Worm (Caenorhabditis elegans): ENCODE results near the gene C15C7.4.

Gene C15C7.4

DNA sequence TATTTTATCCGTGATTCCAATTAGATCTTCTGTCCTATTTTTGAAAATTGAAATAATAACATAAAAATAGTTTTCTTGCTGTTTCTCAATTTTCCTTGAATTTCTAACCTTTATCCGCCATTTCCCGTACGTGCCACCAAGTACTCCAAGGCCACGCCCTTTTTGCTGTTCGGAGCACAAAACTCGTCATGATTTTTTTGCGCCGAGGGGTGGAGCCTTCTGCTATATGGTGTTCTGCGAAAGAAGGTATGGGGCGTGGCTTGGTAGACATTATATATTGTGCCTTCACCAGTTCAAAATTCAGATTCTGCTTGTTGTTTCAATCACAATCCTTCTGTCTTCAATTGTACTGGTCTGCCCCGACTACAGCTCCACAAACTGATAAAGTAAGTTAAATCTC, at the start of gene C15C7.4:
C15C7.4 (plus strand) TSS at position 301 of the 400 bp plus-strand sequence.
- TF ChIP-seq T22C8.4 (GFP tag; IDR thresholded peaks at IDR 0.05) (no peak), ref-1 (GFP tag; conservative IDR thresholded peaks at IDR 0.05) (no peak), ztf-23 (GFP tag; IDR thresholded peaks at IDR 0.05) (no peak), tab-1 (GFP tag; IDR thresholded peaks at IDR 0.05) (no peak)

DNA sequence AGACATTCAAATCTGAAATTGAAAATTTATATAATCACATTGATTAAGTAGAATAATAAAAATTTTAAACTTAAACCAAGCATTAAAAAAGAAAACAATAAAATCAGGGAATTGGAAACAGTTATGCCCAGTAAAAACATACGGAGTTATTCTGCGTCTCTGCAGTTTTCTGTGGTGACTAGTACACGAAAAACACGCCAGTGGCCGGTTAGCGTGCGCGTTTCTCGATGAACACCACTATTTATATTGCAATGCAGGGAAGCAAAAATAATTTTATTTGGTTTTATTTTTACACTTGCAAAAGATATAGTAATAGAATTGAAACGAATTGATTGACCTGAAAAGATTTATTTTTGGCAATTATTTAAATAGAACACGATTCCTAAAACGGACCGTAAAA, 45.5 kb upstream of the C15C7.4 start, which contains the start of gene sec-3:
sec-3 (minus strand) TSS at position 21 of the 400 bp plus-strand sequence.
- TF ChIP-seq med-1 (GFP tag; optimal IDR thresholded peaks at IDR 0.05; ENCODE audit: insufficient read depth) (peak; percentile 61), cog-1 (tag; optimal IDR thresholded peaks at IDR 0.05) (peak; percentile 88), ref-1 (GFP tag; conservative IDR thresholded peaks at IDR 0.05) (no peak), T22C8.4 (GFP tag; IDR thresholded peaks at IDR 0.05) (no peak), tab-1 (GFP tag; IDR thresholded peaks at IDR 0.05) (peak; percentile 65; the same call in 1 of the 2 replicates), klf-2 (GFP tag; conservative IDR thresholded peaks at IDR 0.05) (peak; percentile 62; the same call in 1 of the 2 replicates), ztf-29 (GFP tag; IDR thresholded peaks at IDR 0.05) (peak; percentile 58; the same call in 1 of the 2 replicates), ztf-23 (GFP tag; IDR thresholded peaks at IDR 0.05) (peak; percentile 78; the same call in 1 of the 2 replicates), flt-1 (GFP tag; IDR thresholded peaks at IDR 0.05) (peak; percentile 85)

DNA sequence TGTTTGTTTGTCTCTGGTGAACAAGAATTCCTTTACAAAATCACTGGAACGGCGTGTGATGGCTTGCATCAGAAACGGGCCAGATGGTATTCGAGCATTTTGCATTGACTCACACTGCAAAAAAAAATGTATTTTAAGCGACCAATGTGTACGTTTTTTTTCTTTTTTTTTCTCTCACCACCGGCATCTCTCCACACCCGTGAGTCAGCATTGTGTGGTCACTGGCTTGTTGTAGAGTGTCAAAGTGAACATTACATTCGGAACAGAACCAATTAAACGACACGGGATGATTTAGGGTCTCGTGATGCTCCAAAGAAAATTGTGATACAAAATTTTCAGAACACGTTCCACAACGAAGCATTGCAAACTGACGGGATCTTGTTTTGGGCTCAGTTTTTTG, 43.8 kb upstream of the C15C7.4 start:
- TF ChIP-seq T22C8.4 (GFP tag; IDR thresholded peaks at IDR 0.05) (no peak), ztf-29 (GFP tag; IDR thresholded peaks at IDR 0.05) (no peak), med-1 (GFP tag; optimal IDR thresholded peaks at IDR 0.05; ENCODE audit: insufficient read depth) (no peak)

DNA sequence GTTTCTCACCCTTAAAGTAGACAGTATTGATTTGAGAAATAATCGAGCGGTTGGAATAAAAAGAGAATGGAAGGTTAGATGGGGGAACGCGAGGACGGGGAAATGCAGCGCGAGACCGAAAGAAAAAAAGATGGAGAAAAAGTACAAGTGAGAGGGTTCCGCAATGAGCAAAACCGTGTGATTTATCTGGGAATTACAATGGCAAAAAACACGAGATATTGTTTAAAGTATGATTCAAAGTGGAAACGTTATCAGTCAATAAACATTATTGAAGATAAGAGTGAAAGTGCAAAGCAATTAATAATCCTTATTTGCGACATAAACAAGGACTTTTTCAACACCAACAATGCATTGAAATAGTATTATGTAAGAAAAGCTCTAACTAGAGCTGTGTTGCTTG, 43.2 kb upstream of the C15C7.4 start, which contains the start of gene ztf-13:
ztf-13 (minus strand) TSS at position 11 of the 400 bp plus-strand sequence.
- TF ChIP-seq med-1 (GFP tag; optimal IDR thresholded peaks at IDR 0.05; ENCODE audit: insufficient read depth): no peak
- no peak for TF ChIP-seq flt-1 (GFP tag; IDR thresholded peaks at IDR 0.05)
- TF ChIP-seq T22C8.4 (GFP tag; IDR thresholded peaks at IDR 0.05): no peak
- TF ChIP-seq ref-1 (GFP tag; conservative IDR thresholded peaks at IDR 0.05): no peak
- TF ChIP-seq tab-1 (GFP tag; IDR thresholded peaks at IDR 0.05): no peak
- TF ChIP-seq ztf-29 (GFP tag; IDR thresholded peaks at IDR 0.05): no peak
- no peak for TF ChIP-seq klf-2 (GFP tag; conservative IDR thresholded peaks at IDR 0.05)
- no peak for TF ChIP-seq ztf-23 (GFP tag; IDR thresholded peaks at IDR 0.05)
- TF ChIP-seq cog-1 (tag; optimal IDR thresholded peaks at IDR 0.05): no peak

DNA sequence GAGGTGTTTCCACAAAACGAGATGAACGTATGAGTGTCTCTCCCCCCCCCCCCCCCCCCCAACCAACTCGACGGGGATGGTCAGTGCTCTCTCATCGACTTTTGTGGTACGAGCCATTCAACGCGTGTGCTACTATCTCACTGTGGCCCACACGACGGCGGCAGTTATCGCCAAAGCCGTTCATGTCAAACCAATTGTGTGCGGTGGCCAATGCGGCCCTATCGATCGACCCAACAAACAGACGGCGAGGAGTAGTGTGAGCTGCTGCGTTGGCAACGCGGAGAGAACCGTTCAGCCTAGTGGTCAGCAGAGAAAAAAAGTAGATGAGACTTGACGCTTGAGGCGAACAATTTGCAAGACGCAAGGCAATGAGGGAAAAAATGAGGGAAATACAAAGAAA, 42.5 kb upstream of the C15C7.4 start:
- TF ChIP-seq ref-1 (GFP tag; conservative IDR thresholded peaks at IDR 0.05) (no peak), ztf-29 (GFP tag; IDR thresholded peaks at IDR 0.05) (no peak), flt-1 (GFP tag; IDR thresholded peaks at IDR 0.05) (peak; percentile 61; the same call in 1 of the 2 replicates), klf-2 (GFP tag; conservative IDR thresholded peaks at IDR 0.05) (no peak), ztf-23 (GFP tag; IDR thresholded peaks at IDR 0.05) (peak; percentile 40; the same call in 1 of the 2 replicates), T22C8.4 (GFP tag; IDR thresholded peaks at IDR 0.05) (peak; percentile 77), med-1 (GFP tag; optimal IDR thresholded peaks at IDR 0.05; ENCODE audit: insufficient read depth) (no peak)

DNA sequence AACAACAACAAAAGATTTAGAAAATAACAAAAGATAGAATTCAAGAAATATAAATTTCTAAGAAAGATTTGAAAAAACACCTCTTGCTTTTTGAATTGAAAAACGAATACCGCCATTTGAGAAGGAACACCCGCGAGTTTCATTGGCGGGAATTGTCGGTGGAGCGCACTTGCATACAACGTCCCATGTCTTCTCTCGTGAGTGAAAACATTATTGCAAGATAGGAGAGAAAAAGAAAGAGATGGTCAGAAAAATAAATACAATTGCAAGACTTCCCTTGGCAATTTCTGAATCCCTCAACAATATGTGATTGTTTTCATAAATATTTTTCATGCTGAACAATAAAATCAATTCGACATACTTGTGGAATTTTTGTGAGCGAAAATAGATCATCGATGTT, 39.2 kb upstream of the C15C7.4 start, which contains the start of gene K10B3.5:
K10B3.5 (minus strand) TSS at position 343 of the 400 bp plus-strand sequence.
- no peak for TF ChIP-seq ref-1 (GFP tag; conservative IDR thresholded peaks at IDR 0.05)
- TF ChIP-seq med-1 (GFP tag; optimal IDR thresholded peaks at IDR 0.05; ENCODE audit: insufficient read depth): no peak
- 0 out of 2 replicates have a peak, but pooled peaks have one; percentile 25 for TF ChIP-seq flt-1 (GFP tag; IDR thresholded peaks at IDR 0.05)

DNA sequence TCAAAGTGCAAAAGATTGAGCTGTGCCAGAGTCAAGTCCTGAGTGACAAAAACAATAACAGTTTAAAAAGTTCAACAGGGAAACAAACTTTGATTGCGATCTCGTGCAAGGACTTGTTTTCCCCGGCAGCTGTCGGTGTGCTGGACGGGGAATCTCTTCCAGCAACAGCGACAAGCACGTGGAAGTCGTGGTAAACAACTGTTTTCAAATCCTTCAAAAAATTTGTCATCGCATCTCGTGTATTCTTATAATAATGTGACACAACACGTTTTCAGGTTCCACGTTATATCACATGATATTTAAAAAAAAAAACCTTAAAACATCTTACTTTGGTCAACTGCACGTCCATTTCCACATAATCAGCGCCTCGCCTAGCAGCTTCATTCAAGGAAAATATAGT, 36.8 kb upstream of the C15C7.4 start:
- TF ChIP-seq tab-1 (GFP tag; IDR thresholded peaks at IDR 0.05) (no peak), cog-1 (tag; optimal IDR thresholded peaks at IDR 0.05) (no peak), ztf-23 (GFP tag; IDR thresholded peaks at IDR 0.05) (no peak), ref-1 (GFP tag; conservative IDR thresholded peaks at IDR 0.05) (no peak), flt-1 (GFP tag; IDR thresholded peaks at IDR 0.05) (no peak), ztf-29 (GFP tag; IDR thresholded peaks at IDR 0.05) (no peak), T22C8.4 (GFP tag; IDR thresholded peaks at IDR 0.05) (no peak), med-1 (GFP tag; optimal IDR thresholded peaks at IDR 0.05; ENCODE audit: insufficient read depth) (no peak), klf-2 (GFP tag; conservative IDR thresholded peaks at IDR 0.05) (no peak)

DNA sequence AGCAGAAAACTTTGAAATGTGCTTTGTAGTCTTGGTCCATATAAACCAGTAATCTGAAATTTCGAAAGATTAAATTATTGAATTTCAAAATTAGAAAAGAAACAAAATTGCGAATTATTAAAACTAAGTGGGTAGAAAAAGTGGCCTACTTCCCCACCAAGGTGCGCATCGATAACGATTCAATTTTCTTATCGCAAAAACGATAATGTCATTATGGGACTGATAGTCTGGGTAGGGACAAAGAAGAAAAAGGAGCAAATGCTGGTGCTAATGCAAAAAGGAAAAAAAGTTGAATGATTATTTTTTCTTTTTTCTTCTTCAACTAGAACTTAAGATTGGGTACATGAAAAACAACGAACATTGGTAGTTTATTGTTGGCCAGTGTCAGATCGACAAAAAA, 34.8 kb upstream of the C15C7.4 start, which contains the start of gene gpcp-1:
gpcp-1 (minus strand) TSS at position 53 of the 400 bp plus-strand sequence.
- no peak for TF ChIP-seq ztf-23 (GFP tag; IDR thresholded peaks at IDR 0.05)
- TF ChIP-seq flt-1 (GFP tag; IDR thresholded peaks at IDR 0.05): no peak
- TF ChIP-seq cog-1 (tag; optimal IDR thresholded peaks at IDR 0.05): no peak
- no peak for TF ChIP-seq klf-2 (GFP tag; conservative IDR thresholded peaks at IDR 0.05)
- no peak for TF ChIP-seq ref-1 (GFP tag; conservative IDR thresholded peaks at IDR 0.05)
- no peak for TF ChIP-seq ztf-29 (GFP tag; IDR thresholded peaks at IDR 0.05)
- TF ChIP-seq med-1 (GFP tag; optimal IDR thresholded peaks at IDR 0.05; ENCODE audit: insufficient read depth): no peak
- TF ChIP-seq T22C8.4 (GFP tag; IDR thresholded peaks at IDR 0.05): no peak
- no peak for TF ChIP-seq tab-1 (GFP tag; IDR thresholded peaks at IDR 0.05)

DNA sequence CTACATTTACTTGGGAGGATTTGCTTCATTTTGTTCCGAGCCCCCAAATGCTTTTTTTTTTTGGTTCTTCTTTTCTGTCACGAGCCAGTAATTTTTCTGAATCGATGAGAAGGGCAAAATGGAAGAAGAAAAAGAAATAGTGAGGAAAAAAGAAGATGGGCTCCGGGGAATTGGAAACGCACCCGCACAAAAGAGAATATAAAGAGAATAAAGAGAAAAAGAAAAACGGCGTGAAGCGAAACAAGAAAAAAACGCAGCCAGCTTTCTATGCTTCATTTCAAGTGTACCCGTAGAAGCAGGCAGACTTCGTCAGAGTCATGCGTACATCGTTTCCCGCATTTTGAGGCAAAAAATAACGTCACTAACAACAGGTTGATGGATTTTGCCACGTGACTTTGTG, 34.3 kb upstream of the C15C7.4 start:
- TF ChIP-seq med-1 (GFP tag; optimal IDR thresholded peaks at IDR 0.05; ENCODE audit: insufficient read depth): no peak
- TF ChIP-seq ztf-29 (GFP tag; IDR thresholded peaks at IDR 0.05): no peak
- TF ChIP-seq ztf-23 (GFP tag; IDR thresholded peaks at IDR 0.05): no peak

DNA sequence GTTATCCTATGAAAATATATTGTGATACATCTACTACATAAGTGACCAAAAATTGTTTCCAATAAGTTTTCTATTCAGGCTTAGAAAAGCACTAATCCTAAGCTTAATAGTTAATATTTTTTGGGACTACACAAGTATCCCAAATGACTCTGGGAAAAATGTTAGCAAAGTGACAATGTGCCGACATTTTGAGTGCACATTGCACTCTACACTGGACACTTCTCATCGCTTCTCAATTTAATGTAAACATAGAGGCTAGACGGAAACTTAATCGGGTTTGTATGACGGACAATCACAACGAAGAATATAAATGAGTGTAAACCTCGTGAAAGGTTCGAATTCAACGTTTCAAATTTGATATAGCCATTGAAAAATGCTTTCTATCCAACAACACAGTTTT, 33.7 kb upstream of the C15C7.4 start:
- TF ChIP-seq med-1 (GFP tag; optimal IDR thresholded peaks at IDR 0.05; ENCODE audit: insufficient read depth) (no peak), ref-1 (GFP tag; conservative IDR thresholded peaks at IDR 0.05) (no peak), ztf-23 (GFP tag; IDR thresholded peaks at IDR 0.05) (no peak), flt-1 (GFP tag; IDR thresholded peaks at IDR 0.05) (no peak), cog-1 (tag; optimal IDR thresholded peaks at IDR 0.05) (no peak), ztf-29 (GFP tag; IDR thresholded peaks at IDR 0.05) (no peak), klf-2 (GFP tag; conservative IDR thresholded peaks at IDR 0.05) (no peak), T22C8.4 (GFP tag; IDR thresholded peaks at IDR 0.05) (no peak), tab-1 (GFP tag; IDR thresholded peaks at IDR 0.05) (no peak)
